Worm (Caenorhabditis elegans) whole organism, L3 larva: Measurements from ENCODE around the gene clec-167.

Experiments used
- ceh-9 ChIP-seq: sonication (generic microtip); optimal IDR thresholded peaks from 2 replicates; lab custom pipeline; 2018; ENCODE audit warnings: missing biosample characterization, missing genetic modification characterization
- egl-27 ChIP-seq: sonication (generic microtip); optimal IDR thresholded peaks from 4 replicates; lab custom pipeline; 2017; ENCODE audit warnings: missing biosample characterization, missing genetic modification reagents, missing genetic modification characterization
- egl-5 ChIP-seq: fragments of 150-350 bp; optimal IDR thresholded peaks from 2 replicates; lab custom pipeline; 2017; ENCODE audit warnings: missing biosample characterization, missing genetic modification reagents, missing genetic modification characterization, inconsistent platforms
- lin-15B ChIP-seq: fragments of 150-350 bp; optimal IDR thresholded peaks from 2 replicates; lab custom pipeline; 2014; ENCODE audit warnings: missing biosample characterization, missing genetic modification characterization
- nhr-25 ChIP-seq: sonication (generic microtip); optimal IDR thresholded peaks from 2 replicates; lab custom pipeline; 2017; ENCODE audit warnings: missing biosample characterization, missing genetic modification characterization
- sea-2 ChIP-seq: fragments of 150-350 bp; sonication (generic microtip); optimal IDR thresholded peaks from 4 replicates; lab custom pipeline; 2014; ENCODE audit warnings: missing biosample characterization, missing genetic modification reagents, missing genetic modification characterization

- TF ChIP-seq ceh-9 (tag; lab: Kevin White, UChicago) (no peak), sea-2 (GFP tag; lab: Kevin White, UChicago) (no peak), egl-5 (no peak), nhr-25 (tag; lab: Kevin White, UChicago) (no peak), egl-27 (tag; lab: Kevin White, UChicago) (no peak), lin-15B (tag; lab: Kevin White, UChicago) (no peak)
Observed at ce11 chrIV:1255632-1256031, at the start of gene clec-167.
